Worm (Caenorhabditis elegans) whole organism, young adult: ENCODE measurements around the gene elpc-4.

Experiments
- B0336.3 ChIP-seq: fragments of 200-800 bp; sonication (Bioruptor generic); IDR thresholded peaks from 2 replicates; pipeline ENCODE4 v1.3.6; 2022; ENCODE audit warnings: missing genetic modification characterization, missing compliant biosample characterization
- C17E4.6 ChIP-seq: fragments of 200-800 bp; sonication (Bioruptor generic); IDR thresholded peaks from 2 replicates; pipeline ENCODE4 v1.3.6; 2022; ENCODE audit warnings: missing genetic modification reagents, missing genetic modification characterization, missing compliant biosample characterization
- T07F8.4 ChIP-seq: sonication (generic microtip); optimal IDR thresholded peaks from 2 replicates; lab custom pipeline; 2016; ENCODE audit warnings: mild to moderate bottlenecking, missing genetic modification characterization, moderate library complexity, missing compliant biosample characterization
- T26A5.8 ChIP-seq: sonication (generic microtip); optimal IDR thresholded peaks from 2 replicates; lab custom pipeline; 2016; ENCODE audit warnings: missing genetic modification characterization, missing compliant biosample characterization
- Y53G8AR.9 ChIP-seq: fragments of 200-800 bp; sonication (Bioruptor generic); conservative IDR thresholded peaks from 2 replicates; pipeline ENCODE4 v1.3.6; 2022; ENCODE audit warnings: missing genetic modification reagents, missing genetic modification characterization, missing compliant biosample characterization
- Y95B8A.8 ChIP-seq: fragments of 200-800 bp; sonication (Bioruptor generic); IDR thresholded peaks from 2 replicates; pipeline ENCODE4 v1.3.6; 2022; ENCODE audit warnings: missing genetic modification reagents, missing genetic modification characterization, missing compliant biosample characterization
- ZK185.1 ChIP-seq: sonication (generic microtip); optimal IDR thresholded peaks from 2 replicates; lab custom pipeline; 2016; ENCODE audit warnings: mild to moderate bottlenecking, missing genetic modification characterization, missing compliant biosample characterization; ENCODE audit not compliant: poor library complexity, severe bottlenecking
- aptf-3 ChIP-seq: fragments of 200-800 bp; sonication (Bioruptor generic); IDR thresholded peaks from 2 replicates; pipeline ENCODE4 v1.3.6; 2022; ENCODE audit warnings: missing genetic modification characterization, missing compliant biosample characterization
- atf-7 ChIP-seq: sonication (generic microtip); optimal IDR thresholded peaks from 2 replicates; lab custom pipeline; 2017; ENCODE audit warnings: mild to moderate bottlenecking, missing genetic modification characterization, missing compliant biosample characterization
- attf-5 ChIP-seq: fragments of 200-800 bp; sonication (Bioruptor generic); optimal IDR thresholded peaks from 2 replicates; lab custom pipeline; 2018; ENCODE audit warnings: mild to moderate bottlenecking, missing genetic modification characterization, missing compliant biosample characterization
- attf-6 ChIP-seq: fragments of 200-800 bp; sonication (Bioruptor generic); IDR thresholded peaks from 2 replicates; pipeline ENCODE4 v1.3.6; 2022; ENCODE audit warnings: missing genetic modification reagents, missing genetic modification characterization, missing compliant biosample characterization
- cebp-2 ChIP-seq: fragments of 200-800 bp; sonication (Bioruptor generic); IDR thresholded peaks from 2 replicates; pipeline ENCODE4 v1.3.6; 2022; ENCODE audit warnings: missing genetic modification characterization, missing compliant biosample characterization
- ceh-100 ChIP-seq: fragments of 200-800 bp; sonication (Bioruptor generic); IDR thresholded peaks from 2 replicates; pipeline ENCODE4 v1.3.6; 2022; ENCODE audit warnings: missing genetic modification reagents, missing genetic modification characterization, missing compliant biosample characterization
- ceh-58 ChIP-seq: fragments of 200-800 bp; sonication (Bioruptor generic); IDR thresholded peaks from 2 replicates; pipeline ENCODE4 v1.3.6; 2022; ENCODE audit warnings: missing genetic modification characterization, missing compliant biosample characterization
- chd-7 ChIP-seq: sonication (generic microtip); optimal IDR thresholded peaks from 2 replicates; lab custom pipeline; 2016; ENCODE audit warnings: mild to moderate bottlenecking, missing genetic modification characterization, moderate library complexity, missing compliant biosample characterization
- egl-18 ChIP-seq: fragments of 200-800 bp; sonication (Bioruptor generic); IDR thresholded peaks from 2 replicates; pipeline ENCODE4 v1.3.6; 2022; ENCODE audit warnings: missing genetic modification reagents, missing genetic modification characterization, missing compliant biosample characterization
- ekl-4 ChIP-seq: fragments of 200-800 bp; sonication (Bioruptor generic); IDR thresholded peaks from 2 replicates; pipeline ENCODE4 v1.3.6; 2022; ENCODE audit warnings: missing genetic modification reagents, missing genetic modification characterization, missing compliant biosample characterization
- hmg-20 ChIP-seq: fragments of 200-800 bp; sonication (Bioruptor generic); IDR thresholded peaks from 2 replicates; pipeline ENCODE4 v1.3.6; 2022; ENCODE audit warnings: missing genetic modification reagents, missing genetic modification characterization, missing compliant biosample characterization
- let-607 ChIP-seq, 2 experiments: fragments of 200-800 bp in 1 of 2; sonication (Bioruptor generic) in 1 of 2; sonication (generic microtip) in 1 of 2; optimal IDR thresholded peaks; 2 replicates each; lab custom pipeline; 2016 to 2018; ENCODE audit warnings: mild to moderate bottlenecking in 2 of 2, missing compliant biosample characterization in 2 of 2, missing genetic modification characterization in 2 of 2, moderate library complexity in 2 of 2, missing genotype in 1 of 2
- lir-1 ChIP-seq: fragments of 200-800 bp; sonication (Bioruptor generic); conservative IDR thresholded peaks from 2 replicates; pipeline ENCODE4 v1.3.6; 2022; ENCODE audit warnings: missing genetic modification reagents, missing genetic modification characterization, missing compliant biosample characterization
- mcd-1 ChIP-seq: fragments of 200-800 bp; sonication (Bioruptor generic); IDR thresholded peaks from 2 replicates; pipeline ENCODE4 v1.3.6; 2022; ENCODE audit warnings: missing genetic modification reagents, missing genetic modification characterization, missing compliant biosample characterization
- nfya-2 ChIP-seq: fragments of 200-800 bp; sonication (Bioruptor generic); IDR thresholded peaks from 2 replicates; pipeline ENCODE4 v1.3.6; 2022; ENCODE audit warnings: missing genetic modification reagents, missing genetic modification characterization, missing compliant biosample characterization
- nfyb-1 ChIP-seq: fragments of 200-800 bp; sonication (Bioruptor generic); IDR thresholded peaks from 2 replicates; pipeline ENCODE4 v1.3.6; 2022; ENCODE audit warnings: missing genetic modification reagents, missing genetic modification characterization, missing compliant biosample characterization
- nhr-80 ChIP-seq: sonication (generic microtip); optimal IDR thresholded peaks from 2 replicates; lab custom pipeline; 2016; ENCODE audit warnings: missing genetic modification characterization, missing compliant biosample characterization
- rcor-1 ChIP-seq: fragments of 200-800 bp; sonication (Bioruptor generic); IDR thresholded peaks from 2 replicates; pipeline ENCODE4 v1.3.6; 2022; ENCODE audit warnings: missing genetic modification reagents, missing genetic modification characterization, missing compliant biosample characterization
- somi-1 ChIP-seq: fragments of 200-800 bp; sonication (Bioruptor generic); optimal IDR thresholded peaks from 2 replicates; lab custom pipeline; 2018; ENCODE audit warnings: mild to moderate bottlenecking, missing genetic modification characterization, missing compliant biosample characterization
- tbp1 ChIP-seq: fragments of 200-800 bp; sonication (Bioruptor generic); optimal IDR thresholded peaks from 2 replicates; lab custom pipeline; 2018; ENCODE audit warnings: mild to moderate bottlenecking, missing genetic modification characterization, missing compliant biosample characterization
- zim-3 ChIP-seq: sonication (generic microtip); optimal IDR thresholded peaks from 2 replicates; lab custom pipeline; 2017; ENCODE audit warnings: mild to moderate bottlenecking, missing genetic modification characterization, moderate library complexity, missing compliant biosample characterization
- ztf-22 ChIP-seq: fragments of 200-800 bp; sonication (Bioruptor generic); optimal IDR thresholded peaks from 2 replicates; lab custom pipeline; 2018; ENCODE audit warnings: mild to moderate bottlenecking, missing genetic modification characterization, moderate library complexity, missing compliant biosample characterization

The elpc-4 gene

ce11 chrIV:7988385-7988784 lies 28.4 kb upstream of the elpc-4 start, which contains the start of gene col-115:
Gene col-115 (plus strand): TSS chrIV:7988685.
- TF ChIP-seq Y95B8A.8, result no peak
- TF ChIP-seq ceh-58, result no peak
- TF ChIP-seq zim-3, result no peak
- TF ChIP-seq cebp-2 (GFP tag; lab: Robert Waterston, UW), result no peak
- TF ChIP-seq nfyb-1, result no peak

ce11 chrIV:7994715-7995114 lies 22.1 kb upstream of the elpc-4 start:
- TF ChIP-seq T07F8.4 (tag; lab: Kevin White, UChicago) (no peak), hmg-20 (no peak), B0336.3 (no peak), ekl-4 (GFP tag; lab: Robert Waterston, UW) (no peak), let-607 (tag; optimal IDR thresholded peaks at IDR 0.05; lab: Kevin White, UChicago) (no peak), ztf-22 (GFP tag; lab: Kevin White, UChicago) (no peak), ceh-58 (no peak)

- TF ChIP-seq nfya-2 (GFP tag; lab: Robert Waterston, UW) (no peak), attf-5 (GFP tag; lab: Kevin White, UChicago) (no peak), atf-7 (tag; lab: Kevin White, UChicago) (no peak), mcd-1 (GFP tag; lab: Robert Waterston, UW) (no peak), ZK185.1 (tag; lab: Kevin White, UChicago) (no peak), egl-18 (GFP tag; lab: Robert Waterston, UW) (no peak), somi-1 (no peak), lir-1 (GFP tag; lab: Robert Waterston, UW) (no peak), C17E4.6 (GFP tag; lab: Robert Waterston, UW) (no peak)
Measured at ce11 chrIV:8000763-8001162, 16.0 kb upstream of the elpc-4 start.

ce11 chrIV:8004019-8004418 lies 12.8 kb upstream of the elpc-4 start, which contains the start of gene rig-4:
Gene rig-4 (minus strand): TSS chrIV:8004119.
- TF ChIP-seq Y53G8AR.9 (GFP tag; lab: Robert Waterston, UW) (no peak), tbp1 (GFP tag; lab: Kevin White, UChicago) (no peak), rcor-1 (GFP tag; lab: Robert Waterston, UW) (no peak), attf-5 (GFP tag; lab: Kevin White, UChicago) (no peak)

ce11 chrIV:8005376-8005775 lies 11.4 kb upstream of the elpc-4 start:
- TF ChIP-seq nhr-80 (tag; lab: Kevin White, UChicago), result peak; percentile 64
- no peak for TF ChIP-seq T26A5.8 (tag; lab: Kevin White, UChicago)

- TF ChIP-seq cebp-2 (GFP tag; lab: Robert Waterston, UW) (no peak), nfyb-1 (no peak), Y95B8A.8 (no peak), ceh-100 (GFP tag; lab: Robert Waterston, UW) (no peak), aptf-3 (GFP tag; lab: Robert Waterston, UW) (no peak), chd-7 (tag; lab: Kevin White, UChicago) (no peak)
Measured at ce11 chrIV:8006161-8006560, 10.6 kb upstream of the elpc-4 start.

- no peak for TF ChIP-seq attf-6 (GFP tag; lab: Robert Waterston, UW)
- TF ChIP-seq, all 124 proteins: peak for 0
Measured at ce11 chrIV:8007549-8007948, 9.2 kb upstream of the elpc-4 start.
